Fruit fly (Drosophila melanogaster) whole organism, wandering third instar larva: ENCODE data around the gene Sap30.

Source experiments
- Vsx2 ChIP-seq: fragments of 200-300, 225-300 bp; sonication (Bioruptor generic); optimal IDR thresholded peaks from 2 replicates; lab custom pipeline; 2018; ENCODE audit warnings: missing biosample characterization, missing genetic modification characterization; ENCODE audit not compliant: partially characterized antibody
- dmrt93B ChIP-seq: fragments of 200-800 bp; sonication (Bioruptor generic); optimal IDR thresholded peaks from 2 replicates; lab custom pipeline; 2018; ENCODE audit warnings: missing biosample characterization, mild to moderate bottlenecking, missing genetic modification characterization
- h ChIP-seq: fragments of 200-800 bp; sonication (Bioruptor generic); optimal IDR thresholded peaks from 3 replicates; lab custom pipeline; 2016; ENCODE audit warnings: missing biosample characterization, mild to moderate bottlenecking, missing genetic modification characterization
- jim ChIP-seq: fragments of 175-275, 200-325 bp; sonication (Bioruptor generic); optimal IDR thresholded peaks from 2 replicates; lab custom pipeline; 2016; ENCODE audit warnings: missing biosample characterization, mild to moderate bottlenecking, missing genetic modification characterization
- lola ChIP-seq: fragments of >200 bp; optimal IDR thresholded peaks from 2 replicates; lab custom pipeline; 2017; ENCODE audit warnings: missing biosample characterization, missing genetic modification characterization
- psq ChIP-seq: fragments of 200-800 bp; sonication (Bioruptor generic); optimal IDR thresholded peaks from 3 replicates; lab custom pipeline; 2017; ENCODE audit warnings: missing biosample characterization, mild to moderate bottlenecking, missing genetic modification characterization, moderate library complexity

DNA sequence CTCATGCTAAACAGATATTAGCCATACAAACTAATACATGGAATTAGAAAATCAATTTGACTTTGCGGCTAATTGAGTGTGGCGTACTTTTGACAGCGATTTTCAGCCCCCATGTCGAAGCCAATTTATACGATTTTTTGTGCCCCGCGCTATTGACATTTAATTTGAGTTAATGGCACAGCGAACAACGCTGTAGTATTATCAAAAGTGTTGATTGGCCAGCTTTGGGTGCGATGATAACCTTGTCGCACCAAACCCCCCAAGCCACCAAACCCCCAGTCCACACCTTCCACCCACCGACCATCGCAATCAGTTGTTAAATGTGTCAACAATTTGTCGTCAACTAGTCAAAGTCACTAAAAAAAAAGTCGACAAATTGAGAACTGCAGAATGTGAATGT is 37.8 kb upstream of the Sap30 start:
- TF ChIP-seq h (GFP tag; lab: Kevin White, UChicago), result no peak
- no peak for TF ChIP-seq psq
- TF ChIP-seq Vsx2 (GFP tag; lab: Kevin White, UChicago), result no peak
- TF ChIP-seq lola (GFP tag; lab: Kevin White, UChicago), result no peak
- TF ChIP-seq jim (GFP tag; lab: Kevin White, UChicago), result no peak
- no peak for TF ChIP-seq dmrt93B (GFP tag; lab: Kevin White, UChicago)
